In the genomic region with DNA sequence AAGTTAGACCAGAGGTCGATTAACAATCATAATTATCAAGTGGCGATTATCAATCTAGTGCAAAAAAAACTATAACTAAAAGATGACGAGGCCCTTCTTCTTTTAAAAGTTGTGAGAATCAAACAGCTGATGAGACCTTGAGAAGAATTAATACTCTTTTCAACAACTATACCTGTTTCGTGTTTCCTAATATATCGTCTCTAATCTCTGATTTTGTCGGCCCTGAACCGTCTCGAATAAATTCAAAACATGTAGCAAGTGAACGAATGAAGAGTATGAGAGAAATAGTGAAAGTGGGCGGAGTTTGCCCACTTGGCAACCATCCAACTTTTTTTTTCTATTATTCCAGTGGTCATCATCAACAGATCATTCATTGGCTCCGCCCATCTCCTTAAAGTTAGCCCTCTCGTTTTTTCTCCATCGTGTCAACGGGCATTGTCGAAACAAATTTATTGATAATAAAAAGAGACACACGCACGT, we compare ENCODE assay signal across 4 worm cellular contexts.
A peak's percentile ranks its signal among the peaks of the same experiment; 100 is the strongest.
TF ChIP-seq lines count a peak whose summit lies in the region.

TSS of gene Y42A5A.1 (plus strand) at position 430 of the 480 bp plus-strand sequence.

TF ChIP-seq in whole organism, L1 larva, 84 proteins besides CTCF, POLR2A, EP300 and RAD21:
- peak in 1 of 2 experiments; percentile 24 for TF ChIP-seq lsy-2 (tag; optimal IDR thresholded peaks at IDR 0.05; lab: Kevin White, UChicago)
- 0 out of 2 replicates have a peak, but pooled peaks have one; percentile 22 for TF ChIP-seq grh-1 (GFP tag; IDR thresholded peaks at IDR 0.05; lab: Robert Waterston, UW)
- TF ChIP-seq nhr-85 (tag; lab: Kevin White, UChicago) = peak; percentile 96
- peak; percentile 49 for TF ChIP-seq blmp-1 (tag; optimal IDR thresholded peaks at IDR 0.05; lab: Kevin White, UChicago)
- TF ChIP-seq lin-14 (GFP tag; optimal IDR thresholded peaks at IDR 0.05; lab: Kevin White, UChicago) = peak; percentile 31
- no peak for TF ChIP-seq unc-30 (tag; optimal IDR thresholded peaks at IDR 0.05; lab: Kevin White, UChicago)

TF ChIP-seq in whole organism, L2 larva, 48 proteins besides CTCF, POLR2A, EP300 and RAD21:
- TF ChIP-seq mbf-1 (tag; optimal IDR thresholded peaks at IDR 0.05; lab: Kevin White, UChicago) (no peak), nhr-25 (tag; optimal IDR thresholded peaks at IDR 0.05; lab: Kevin White, UChicago) (peak; percentile 49), crh-2 (tag; optimal IDR thresholded peaks at IDR 0.05; lab: Kevin White, UChicago) (no peak), ceh-16 (tag; optimal IDR thresholded peaks at IDR 0.05; lab: Kevin White, UChicago) (no peak)

TF ChIP-seq in whole organism, L3 larva, 47 proteins besides CTCF, POLR2A, EP300 and RAD21:
- TF ChIP-seq nhr-25 (tag; optimal IDR thresholded peaks at IDR 0.05; lab: Kevin White, UChicago) = peak; percentile 3
- no peak for TF ChIP-seq tbx-2 (tag; optimal IDR thresholded peaks at IDR 0.05; lab: Kevin White, UChicago)

TF ChIP-seq in whole organism, young adult, 124 proteins besides CTCF, POLR2A, EP300 and RAD21:
- TF ChIP-seq F55B11.4 (tag; optimal IDR thresholded peaks at IDR 0.05; lab: Kevin White, UChicago; ENCODE audit: borderline replicate concordance, insufficient read depth) (no peak), die-1 (tag; optimal IDR thresholded peaks at IDR 0.05; lab: Kevin White, UChicago) (peak; percentile 13)
